Fruit fly (Drosophila melanogaster): ENCODE results near the gene ex.

- no peak for TF ChIP-seq CG7987 (GFP tag; optimal IDR thresholded peaks at IDR 0.05)
- TF ChIP-seq ase (GFP tag; IDR thresholded peaks at IDR 0.05) = no peak
- no peak for TF ChIP-seq CG11723 (GFP tag; optimal IDR thresholded peaks at IDR 0.05)
- no peak for TF ChIP-seq CoRest (tag; optimal IDR thresholded peaks at IDR 0.05)
Observed at dm6 chr2L:496841-497240, 65.8 kb downstream of the ex start.
